Fruit fly (Drosophila melanogaster) whole organism, embryonic: ENCODE results near the gene CG4004.

Experiments used
- CG5245 ChIP-seq: fragments of 200-800 bp; sonication (Bioruptor generic); optimal IDR thresholded peaks from 3 replicates; lab custom pipeline; 2016; ENCODE audit warnings: missing biosample characterization, missing genetic modification characterization
- CHES-1-like ChIP-seq: fragments of 200-800 bp; sonication (Bioruptor generic); optimal IDR thresholded peaks from 2 replicates; lab custom pipeline; 2016; ENCODE audit warnings: missing biosample characterization, missing genetic modification characterization
- HmgZ ChIP-seq: fragments of 200-800 bp; sonication (Bioruptor generic); optimal IDR thresholded peaks from 2 replicates; lab custom pipeline; 2018; ENCODE audit warnings: missing biosample characterization, mild to moderate bottlenecking, missing genetic modification characterization
- Hr78 ChIP-seq, 2 experiments: fragments of 200-800 bp in 1 of 2; fragments of >200 bp in 1 of 2; sonication (Bioruptor generic) in 1 of 2; optimal IDR thresholded peaks; 2 replicates each; lab custom pipeline; 2017 to 2019; ENCODE audit warnings: missing biosample characterization in 2 of 2, missing genetic modification characterization in 2 of 2, mild to moderate bottlenecking in 1 of 2, moderate library complexity in 1 of 2
- schlank ChIP-seq: fragments of 200-800 bp; sonication (Bioruptor generic); optimal IDR thresholded peaks from 2 replicates; lab custom pipeline; 2018; ENCODE audit warnings: missing biosample characterization, mild to moderate bottlenecking, missing genetic modification characterization

DNA sequence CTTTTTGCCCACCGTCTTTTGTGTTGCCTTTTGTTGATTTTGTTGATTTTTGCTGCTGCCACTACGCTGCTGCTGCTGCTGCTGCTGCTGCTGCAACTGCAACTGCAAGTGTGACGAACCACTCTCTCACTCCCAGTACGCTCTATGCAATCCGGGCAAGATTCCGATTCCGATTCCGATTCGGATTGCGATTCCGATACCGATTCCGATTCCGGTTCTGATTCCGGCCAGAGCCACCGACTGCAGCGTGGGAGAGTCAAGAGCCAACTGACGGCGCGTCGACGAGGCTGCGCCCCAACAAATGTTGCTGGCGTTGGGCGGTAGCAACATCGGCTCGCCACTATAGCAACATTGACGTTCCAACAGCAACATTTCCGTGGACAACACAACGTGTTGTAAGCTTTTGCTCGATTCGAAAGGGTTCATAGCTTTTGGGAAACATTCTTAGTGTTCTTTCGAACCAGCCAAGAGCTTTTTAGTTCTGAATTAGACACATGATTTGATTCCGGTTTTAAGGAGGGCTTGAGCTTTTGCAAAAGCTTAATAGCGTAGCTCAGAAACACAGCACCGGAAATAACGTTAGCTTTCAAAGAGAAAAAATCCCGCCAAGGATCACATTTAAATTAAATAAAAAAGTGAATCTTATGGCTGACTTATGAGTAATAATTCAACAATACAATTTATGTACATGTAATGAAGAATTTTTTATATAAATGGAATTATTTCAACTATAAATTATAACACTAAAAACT lies 40.9 kb downstream of the CG4004 start, which contains the start of gene CG32647:
- no peak for TF ChIP-seq schlank (tag; lab: Kevin White, UChicago)
- no peak for TF ChIP-seq Hr78 (GFP tag; optimal IDR thresholded peaks at IDR 0.05; lab: Kevin White, UChicago)
- TF ChIP-seq CHES-1-like (GFP tag; lab: Kevin White, UChicago): no peak
- no peak for TF ChIP-seq HmgZ (tag; lab: Kevin White, UChicago)
- no peak for TF ChIP-seq CG5245
